Fruit fly (Drosophila melanogaster): ENCODE data around the gene Gos28.

Gos28 gene

dm6 chr3R:18639662-18640061 lies 23.9 kb upstream of the Gos28 start:
- TF ChIP-seq CG6808 (GFP tag; optimal IDR thresholded peaks at IDR 0.05) (no peak), topi (GFP tag; optimal IDR thresholded peaks at IDR 0.05) (no peak), Ets96B (tag; optimal IDR thresholded peaks at IDR 0.05) (peak; percentile 25), CG32006 (GFP tag; optimal IDR thresholded peaks at IDR 0.05) (peak; percentile 46), dac (GFP tag; optimal IDR thresholded peaks at IDR 0.05) (no peak), achi (GFP tag; optimal IDR thresholded peaks at IDR 0.05) (peak; percentile 27), Eip78C (GFP tag) (peak; percentile 56), spab (GFP tag; optimal IDR thresholded peaks at IDR 0.05) (no peak), salr (GFP tag; optimal IDR thresholded peaks at IDR 0.05) (no peak), ss (GFP tag; optimal IDR thresholded peaks at IDR 0.05) (peak in 1 of 2 experiments; percentile 13), CG6163 (GFP tag; IDR thresholded peaks at IDR 0.05) (peak; percentile 49; the same call in 1 of the 3 replicates), Smox (GFP tag; optimal IDR thresholded peaks at IDR 0.05) (no peak), eg (GFP tag; IDR thresholded peaks at IDR 0.05) (peak; percentile 75), dsx (GFP tag; optimal IDR thresholded peaks at IDR 0.05; ENCODE audit: poor library complexity, severe bottlenecking) (peak; percentile 49), CG8119 (GFP tag; IDR thresholded peaks at IDR 0.05) (peak; percentile 33; the same call in 1 of the 3 replicates), vri (GFP tag; optimal IDR thresholded peaks at IDR 0.05) (no peak), cyc (GFP tag; optimal IDR thresholded peaks at IDR 0.05) (no peak), net (GFP tag; optimal IDR thresholded peaks at IDR 0.05) (no peak), Eip93F (GFP tag; optimal IDR thresholded peaks at IDR 0.05) (no peak), Hr4 (GFP tag; optimal IDR thresholded peaks at IDR 0.05) (peak; percentile 19), CG11294 (GFP tag; IDR thresholded peaks at IDR 0.05) (peak; percentile 40; the same call in 1 of the 2 replicates), CG8319 (GFP tag; optimal IDR thresholded peaks at IDR 0.05) (no peak), Gug (GFP tag; IDR thresholded peaks at IDR 0.05) (peak; percentile 30; the same call in 1 of the 2 replicates), CG7368 (GFP tag; optimal IDR thresholded peaks at IDR 0.05) (no peak), CG3919 (GFP tag; optimal IDR thresholded peaks at IDR 0.05) (peak; percentile 27), CG3032 (tag; optimal IDR thresholded peaks at IDR 0.05) (peak; percentile 6), CG6792 (GFP tag; optimal IDR thresholded peaks at IDR 0.05) (peak; percentile 13), CG15336 (GFP tag; IDR thresholded peaks at IDR 0.05) (peak; percentile 60), OdsH (GFP tag; optimal IDR thresholded peaks at IDR 0.05) (peak; percentile 13), esn (GFP tag; optimal IDR thresholded peaks at IDR 0.05) (peak; percentile 4), CG6276 (GFP tag; optimal IDR thresholded peaks at IDR 0.05) (peak; percentile 12)

DNA sequence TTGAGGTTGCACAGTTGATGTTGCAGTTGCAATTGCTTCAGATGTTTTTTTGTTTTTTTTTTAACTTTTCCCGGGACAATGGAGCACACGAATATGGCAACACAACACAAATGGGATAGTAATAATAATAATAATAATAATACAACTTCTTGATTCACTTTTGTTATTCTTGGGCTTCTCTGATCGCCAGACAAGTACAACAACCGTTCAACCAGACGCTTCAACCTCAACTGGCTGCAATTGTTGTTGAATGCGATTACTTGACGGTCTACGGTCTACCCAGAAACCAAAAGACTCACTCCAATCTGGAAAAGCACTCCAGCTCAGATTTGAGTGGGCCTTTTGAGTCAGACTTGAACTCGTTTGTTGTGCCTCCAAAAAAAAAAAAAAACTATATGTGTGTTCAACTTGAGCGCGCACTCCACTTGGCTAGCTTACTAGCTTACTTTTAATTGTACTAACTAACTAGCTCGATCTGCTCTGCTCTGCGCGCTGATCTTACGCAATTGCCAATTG lies 22.2 kb upstream of the Gos28 start, which contains the start of gene CG14301:
Gene CG14301, minus strand, starts transcription at position 216 of the 516 bp plus-strand sequence.
- TF ChIP-seq lz (GFP tag; optimal IDR thresholded peaks at IDR 0.05) (no peak), Blimp-1 (GFP tag; optimal IDR thresholded peaks at IDR 0.05) (no peak), Sox14 (GFP tag; optimal IDR thresholded peaks at IDR 0.05) (no peak), fkh (GFP tag; optimal IDR thresholded peaks at IDR 0.05) (no peak), CG32006 (GFP tag; optimal IDR thresholded peaks at IDR 0.05) (no peak), CG15336 (GFP tag; IDR thresholded peaks at IDR 0.05) (peak; percentile 16; the same call in 1 of the 2 replicates), Ets21C (GFP tag; optimal IDR thresholded peaks at IDR 0.05) (no peak), CG34406 (GFP tag; optimal IDR thresholded peaks at IDR 0.05) (no peak), CG16779 (tag; optimal IDR thresholded peaks at IDR 0.05) (no peak), dac (GFP tag; optimal IDR thresholded peaks at IDR 0.05) (no peak), Smox (GFP tag; optimal IDR thresholded peaks at IDR 0.05) (no peak), Eip75B (GFP tag; optimal IDR thresholded peaks at IDR 0.05) (no peak), CG11902 (GFP tag; optimal IDR thresholded peaks at IDR 0.05) (no peak), CG6276 (GFP tag; optimal IDR thresholded peaks at IDR 0.05) (no peak), Eip78C (GFP tag) (peak; percentile 29), CG11762 (GFP tag; optimal IDR thresholded peaks at IDR 0.05; ENCODE audit: insufficient read depth) (no peak), ss (GFP tag; optimal IDR thresholded peaks at IDR 0.05) (peak in 1 of 2 experiments; percentile 13), Lpt (GFP tag; optimal IDR thresholded peaks at IDR 0.05) (peak; percentile 3), acj6 (GFP tag; optimal IDR thresholded peaks at IDR 0.05) (no peak), vri (GFP tag; optimal IDR thresholded peaks at IDR 0.05) (no peak), CG3919 (GFP tag; optimal IDR thresholded peaks at IDR 0.05) (peak; percentile 10), eg (GFP tag; IDR thresholded peaks at IDR 0.05) (peak; percentile 29; the same call in 1 of the 3 replicates), CG10631 (GFP tag; optimal IDR thresholded peaks at IDR 0.05) (no peak), CG11294 (GFP tag; IDR thresholded peaks at IDR 0.05) (no peak), Sox15 (GFP tag; optimal IDR thresholded peaks at IDR 0.05) (no peak), CG8319 (GFP tag; optimal IDR thresholded peaks at IDR 0.05) (no peak)

All from whole organism, prepupa.